Worm (Caenorhabditis elegans) whole organism, L3 larva: ENCODE data around the gene hmit-1.3.

ENCODE experiments used
- egl-27 ChIP-seq: sonication (generic microtip); optimal IDR thresholded peaks from 4 replicates; lab custom pipeline; 2017; ENCODE audit warnings: missing biosample characterization, missing genetic modification reagents, missing genetic modification characterization
- nhr-12 ChIP-seq: fragments of 150-350 bp; optimal IDR thresholded peaks from 2 replicates; lab custom pipeline; 2014; ENCODE audit warnings: missing biosample characterization, missing genetic modification characterization
- unc-62 ChIP-seq: fragments of 150-350 bp; sonication (generic microtip); optimal IDR thresholded peaks from 4 replicates; lab custom pipeline; 2014; ENCODE audit warnings: missing biosample characterization, missing genetic modification reagents, missing genetic modification characterization
- zag-1 ChIP-seq: fragments of 150-350 bp; optimal IDR thresholded peaks from 2 replicates; lab custom pipeline; 2014; ENCODE audit warnings: missing biosample characterization, missing genetic modification characterization
- ztf-11 ChIP-seq: fragments of 150-350 bp; optimal IDR thresholded peaks from 2 replicates; lab custom pipeline; 2014; ENCODE audit warnings: missing biosample characterization, missing genetic modification characterization

ce11 chrIII:3546323-3546722 lies 26.9 kb upstream of the hmit-1.3 start, which contains the start of gene C54C6.7:
- TF ChIP-seq unc-62 (no peak), egl-27 (tag; lab: Kevin White, UChicago) (no peak), nhr-12 (no peak), ztf-11 (tag; lab: Kevin White, UChicago) (no peak), zag-1 (tag; lab: Kevin White, UChicago) (no peak)
